Fruit fly (Drosophila melanogaster): ENCODE measurements around the gene Reph.

The Reph gene

DNA sequence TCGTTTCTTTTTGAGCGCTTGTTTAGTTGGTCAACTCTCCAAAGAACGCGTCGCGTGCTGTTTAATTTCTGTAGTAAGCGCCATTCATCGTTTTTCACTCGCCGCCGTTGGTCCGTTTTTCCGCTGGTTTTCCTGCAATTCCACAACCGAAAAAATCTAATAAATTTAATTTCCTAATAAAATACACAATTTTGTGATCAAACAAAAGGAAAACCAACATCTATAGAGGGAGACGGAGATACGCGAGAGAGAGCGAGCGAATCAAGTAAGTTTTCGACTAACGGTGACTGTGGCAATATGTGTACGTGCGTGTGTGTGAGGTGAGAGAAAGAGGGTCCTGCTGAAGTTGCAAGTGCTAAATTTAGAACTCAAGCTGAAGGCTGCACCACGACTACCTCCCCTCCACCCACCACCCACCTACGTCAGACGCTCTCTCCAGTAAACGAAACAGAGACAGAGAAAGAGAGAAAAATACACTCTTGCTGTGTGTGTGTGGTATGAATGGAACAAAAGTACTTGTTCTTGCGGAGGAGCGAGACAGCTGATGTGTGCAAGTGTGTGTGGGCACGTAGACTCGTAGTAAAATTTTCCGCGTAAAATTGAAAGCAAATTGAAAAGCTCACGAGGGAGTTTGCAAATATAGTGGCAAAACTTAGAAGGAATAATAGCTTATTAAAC is at the start of gene Reph:
Gene Reph (plus strand): TSS at position 80 of the 678 bp plus-strand sequence.
- no peak for TF ChIP-seq Myc (optimal IDR thresholded peaks at IDR 0.05)
- TF ChIP-seq insv (optimal IDR thresholded peaks at IDR 0.05) = no peak
- TF ChIP-seq ttk (optimal IDR thresholded peaks at IDR 0.05) = no peak
- no peak for TF ChIP-seq Sin3A (optimal IDR thresholded peaks at IDR 0.05)
- no peak for TF ChIP-seq psq (optimal IDR thresholded peaks at IDR 0.05)
- no peak for TF ChIP-seq h (optimal IDR thresholded peaks at IDR 0.05)

DNA sequence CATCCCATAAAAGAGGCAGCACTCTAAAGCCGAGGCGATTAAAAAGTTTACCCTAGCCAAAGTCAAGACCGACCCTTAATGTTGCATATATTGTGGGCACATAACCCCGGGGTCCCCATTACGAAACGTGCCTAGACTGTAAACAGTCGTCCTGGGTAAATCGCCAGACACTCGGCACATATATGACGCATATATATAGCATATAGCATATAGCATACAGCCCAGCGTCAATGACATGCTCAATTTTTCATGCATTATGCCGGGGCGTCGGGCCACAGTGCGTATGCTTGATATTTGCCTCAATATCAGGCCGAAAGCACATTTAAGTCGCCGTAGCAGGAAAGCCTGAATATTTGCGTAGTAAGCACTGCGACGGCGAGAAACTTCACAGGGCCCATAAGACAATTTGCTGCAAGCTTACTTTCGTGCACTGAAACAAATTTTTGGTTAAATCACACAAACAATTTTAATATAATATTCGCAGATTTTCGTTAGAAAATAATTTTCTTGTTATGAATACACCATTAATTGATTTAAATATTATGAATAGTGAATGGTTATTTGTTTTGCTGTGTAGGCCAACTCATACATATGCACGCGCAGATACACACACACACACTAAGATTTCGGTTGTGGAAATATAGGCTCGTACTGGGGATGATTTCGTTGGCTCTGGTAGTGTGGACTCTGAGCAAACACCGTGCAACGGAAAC is 48.4 kb upstream of the Reph start:
- TF ChIP-seq Sin3A (optimal IDR thresholded peaks at IDR 0.05) (no peak), insv (optimal IDR thresholded peaks at IDR 0.05) (no peak), psq (optimal IDR thresholded peaks at IDR 0.05) (no peak), Myc (optimal IDR thresholded peaks at IDR 0.05) (no peak), h (optimal IDR thresholded peaks at IDR 0.05) (no peak), ttk (optimal IDR thresholded peaks at IDR 0.05) (no peak)

DNA sequence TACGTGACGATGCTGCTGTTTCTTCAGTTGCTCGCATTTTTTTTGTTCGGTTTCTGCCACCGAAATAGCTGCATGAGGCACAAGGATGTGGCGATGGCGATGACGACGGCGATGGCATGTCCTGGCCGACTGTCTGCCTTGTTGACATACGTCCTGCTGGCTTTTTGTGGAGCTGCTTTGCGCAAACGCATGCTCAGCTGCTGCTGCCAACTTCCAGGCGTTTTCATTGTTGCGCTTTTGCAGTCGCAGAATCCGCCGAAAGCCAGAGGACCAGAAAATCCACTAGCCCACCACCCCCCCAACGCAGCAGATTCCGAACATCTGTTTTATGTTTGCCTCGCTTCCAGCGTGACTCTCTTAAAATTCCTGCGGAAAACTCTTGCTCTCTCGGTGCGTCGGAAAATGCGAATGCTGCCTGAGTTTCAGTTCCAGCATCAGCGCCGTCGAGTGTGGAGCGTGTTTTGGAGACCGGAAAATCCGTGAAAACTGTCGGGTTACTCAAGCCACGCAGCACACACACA is 46.5 kb upstream of the Reph start, which contains the start of gene CG43707:
Gene CG43707 (plus strand): TSS at position 426 of the 521 bp plus-strand sequence.
- TF ChIP-seq Myc (optimal IDR thresholded peaks at IDR 0.05) = no peak
- TF ChIP-seq Sin3A (optimal IDR thresholded peaks at IDR 0.05) = no peak
- TF ChIP-seq ttk (optimal IDR thresholded peaks at IDR 0.05) = no peak
- TF ChIP-seq insv (optimal IDR thresholded peaks at IDR 0.05) = no peak
- TF ChIP-seq psq (optimal IDR thresholded peaks at IDR 0.05) = no peak
- TF ChIP-seq h (optimal IDR thresholded peaks at IDR 0.05) = no peak

DNA sequence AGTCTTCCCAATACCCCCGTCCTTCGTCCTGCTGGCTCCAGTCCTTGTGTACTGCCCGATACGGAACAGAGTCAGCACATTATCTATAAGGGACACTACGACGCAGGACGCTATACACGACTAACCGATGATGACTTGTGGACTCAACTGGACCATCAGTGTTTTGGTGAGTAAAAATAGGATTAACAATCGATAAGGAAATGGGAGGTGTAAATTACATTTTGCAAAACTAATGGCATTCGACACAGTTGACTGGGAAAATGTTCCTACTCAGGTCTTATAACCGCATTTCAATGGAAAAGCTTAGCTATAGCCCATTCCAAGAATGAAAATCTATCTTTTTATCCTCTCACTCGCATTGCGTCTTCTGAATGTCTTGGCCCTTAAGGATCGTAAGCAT is 38.2 kb upstream of the Reph start, which contains the start of gene CG43703:
Gene CG43703 (plus strand): TSS at position 301 of the 400 bp plus-strand sequence.
- TF ChIP-seq Myc (optimal IDR thresholded peaks at IDR 0.05) = no peak
- no peak for TF ChIP-seq insv (optimal IDR thresholded peaks at IDR 0.05)
- TF ChIP-seq ttk (optimal IDR thresholded peaks at IDR 0.05) = no peak
- TF ChIP-seq h (optimal IDR thresholded peaks at IDR 0.05) = no peak
- no peak for TF ChIP-seq Sin3A (optimal IDR thresholded peaks at IDR 0.05)
- no peak for TF ChIP-seq psq (optimal IDR thresholded peaks at IDR 0.05)

DNA sequence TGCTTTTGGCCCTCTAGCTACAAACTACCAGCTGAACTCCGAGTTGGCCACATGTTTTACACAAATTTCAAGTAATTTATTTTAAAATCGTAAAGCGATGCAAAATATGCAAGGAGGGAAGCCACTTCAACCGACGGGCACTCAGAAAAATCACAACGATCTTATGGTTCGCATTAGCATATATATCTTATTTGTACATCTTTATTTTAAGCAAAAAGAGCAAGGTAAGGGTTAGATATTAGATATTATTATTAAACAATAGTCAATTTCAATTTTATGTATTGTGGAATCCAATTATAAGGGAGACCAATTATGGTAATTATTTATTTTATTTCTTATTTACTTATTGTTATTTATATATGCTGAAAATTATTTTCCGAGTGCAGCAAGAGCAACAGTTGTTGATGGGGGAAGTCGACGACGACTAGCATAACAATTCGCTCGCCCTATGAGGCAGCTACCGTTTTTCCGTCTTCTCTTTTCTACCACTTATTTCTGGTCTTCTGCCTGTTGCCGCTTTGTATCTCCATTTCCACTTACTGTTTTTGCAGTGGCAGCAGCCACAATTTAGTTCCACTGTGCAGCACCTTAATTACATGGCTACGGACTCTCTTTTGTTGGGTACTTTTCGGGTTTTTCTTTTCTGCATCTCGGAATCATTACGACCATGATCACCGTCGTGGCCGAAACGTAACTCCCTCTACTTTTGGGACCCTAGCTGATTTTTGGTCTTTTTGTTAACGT is 33.5 kb upstream of the Reph start:
- TF ChIP-seq insv (optimal IDR thresholded peaks at IDR 0.05) = no peak

DNA sequence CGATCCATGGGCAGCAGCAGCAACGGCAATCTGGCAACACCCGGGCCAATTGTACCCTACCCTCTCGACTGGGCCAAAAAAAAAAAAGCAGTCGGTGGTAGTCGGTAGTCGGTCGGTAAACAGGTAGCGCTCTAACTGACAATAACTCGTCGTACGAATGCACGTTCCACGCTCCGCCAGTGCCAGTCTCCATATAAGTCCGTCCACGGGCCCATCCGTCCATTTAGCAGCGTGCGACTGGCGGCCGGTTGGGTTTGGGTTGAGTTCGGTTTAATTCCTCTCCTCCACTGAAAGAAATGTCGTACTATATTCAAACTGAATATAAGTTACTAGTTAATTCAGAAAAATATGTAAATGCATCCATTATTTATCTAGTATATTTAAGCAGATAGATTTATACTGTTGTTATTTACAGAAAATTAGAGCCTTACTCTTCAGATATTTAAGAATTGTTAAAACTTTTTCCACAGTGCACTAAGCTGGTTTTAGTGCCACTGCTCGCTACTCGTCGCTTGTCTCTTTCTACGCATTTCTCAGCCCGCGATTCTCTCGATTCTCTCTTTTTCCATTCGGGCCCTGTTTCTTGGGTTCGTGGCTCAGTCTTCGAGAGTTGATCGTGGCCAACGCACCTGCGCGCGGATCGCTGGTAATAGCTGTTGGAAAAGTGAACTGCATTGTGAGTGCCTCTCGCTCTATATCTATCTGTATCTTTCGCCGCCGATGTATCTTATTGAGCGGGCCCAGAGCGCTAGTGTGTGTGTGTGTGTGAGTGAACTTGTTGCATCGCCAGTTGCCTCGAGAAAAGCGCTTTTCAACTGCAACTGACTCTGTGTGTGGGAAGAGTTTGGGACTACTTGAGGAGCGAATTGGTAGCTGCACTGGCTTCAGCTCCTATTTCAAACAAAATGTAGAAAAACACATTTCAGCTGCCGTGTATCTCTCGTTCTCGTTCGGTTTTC is 32.0 kb upstream of the Reph start, which contains the start of gene bowl:
Gene bowl (plus strand): TSS at position 592 of the 959 bp plus-strand sequence.
- TF ChIP-seq h (optimal IDR thresholded peaks at IDR 0.05) (no peak), Sin3A (optimal IDR thresholded peaks at IDR 0.05) (no peak), insv (optimal IDR thresholded peaks at IDR 0.05) (no peak), psq (optimal IDR thresholded peaks at IDR 0.05) (no peak), Myc (optimal IDR thresholded peaks at IDR 0.05) (no peak)

DNA sequence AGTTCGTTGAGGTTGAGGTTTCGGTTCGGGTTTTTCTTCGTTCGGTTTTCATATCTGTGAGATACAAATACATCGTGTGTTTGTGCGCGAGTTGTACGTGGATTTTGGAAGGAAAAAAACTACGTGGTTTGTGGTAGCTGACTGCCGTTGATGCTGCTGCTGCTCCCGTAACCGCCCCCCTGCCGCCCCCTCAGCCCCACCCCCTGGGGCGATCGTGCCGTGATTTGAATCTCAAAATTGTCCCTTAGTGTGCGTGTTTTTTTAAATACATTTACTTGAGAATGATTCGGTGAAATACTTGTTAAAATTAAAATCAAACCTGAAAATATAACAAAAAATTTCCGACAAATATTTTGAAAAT is 31.3 kb upstream of the Reph start:
- TF ChIP-seq Sin3A (optimal IDR thresholded peaks at IDR 0.05) (no peak), insv (optimal IDR thresholded peaks at IDR 0.05) (no peak), psq (optimal IDR thresholded peaks at IDR 0.05) (no peak), Myc (optimal IDR thresholded peaks at IDR 0.05) (no peak), h (optimal IDR thresholded peaks at IDR 0.05) (no peak), ttk (optimal IDR thresholded peaks at IDR 0.05) (no peak)

DNA sequence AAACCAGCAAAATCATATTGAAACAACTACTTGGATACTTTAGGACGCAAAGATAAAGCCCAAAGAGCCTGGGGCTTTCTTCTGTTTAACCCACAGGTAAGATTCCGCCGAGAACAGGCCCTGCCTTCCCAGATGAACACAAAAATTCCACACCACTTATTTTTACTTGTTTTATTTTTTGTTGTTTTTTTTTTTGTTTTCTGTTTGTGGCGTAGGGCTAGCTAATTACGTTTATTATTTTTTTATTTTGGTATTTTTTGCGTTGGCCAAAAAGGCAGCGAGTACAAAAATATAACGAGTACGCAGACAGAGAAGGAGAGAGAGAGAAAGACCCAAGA is 30.8 kb upstream of the Reph start:
- TF ChIP-seq h (optimal IDR thresholded peaks at IDR 0.05) (no peak), Sin3A (optimal IDR thresholded peaks at IDR 0.05) (no peak)

DNA sequence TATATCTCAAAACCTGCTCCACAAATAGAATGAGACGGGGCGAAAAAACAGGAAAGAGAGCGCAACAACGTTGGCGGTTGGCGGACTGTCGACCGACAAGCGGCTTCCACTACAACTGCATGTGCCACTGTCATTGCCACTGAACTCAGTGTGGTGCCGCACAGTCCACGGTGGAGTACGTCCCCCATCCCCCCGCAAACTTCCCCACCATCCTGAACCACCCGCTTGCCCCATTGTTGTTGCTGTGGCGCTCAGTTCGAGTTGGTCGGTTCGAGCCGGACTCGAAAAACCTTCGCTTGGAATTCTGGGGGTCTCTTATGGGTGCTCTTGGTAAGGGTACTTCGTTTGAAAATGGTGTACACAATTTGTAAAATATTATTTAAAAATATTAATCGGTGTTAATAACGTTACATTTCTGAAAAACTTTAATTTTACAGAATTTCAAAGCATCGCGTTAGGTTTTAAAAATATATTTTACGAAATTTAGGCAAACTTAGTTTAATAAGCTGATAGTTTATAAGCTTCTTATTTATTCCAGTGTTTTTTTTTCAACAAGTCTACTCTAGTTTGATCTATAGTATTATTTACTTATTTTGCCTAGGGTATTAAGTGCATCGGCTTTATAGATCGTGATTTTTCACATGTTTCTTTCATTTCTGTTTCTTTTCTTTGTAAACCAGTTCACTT is 30.3 kb upstream of the Reph start:
- TF ChIP-seq Myc (optimal IDR thresholded peaks at IDR 0.05) (no peak), h (optimal IDR thresholded peaks at IDR 0.05) (no peak), Sin3A (optimal IDR thresholded peaks at IDR 0.05) (no peak)

DNA sequence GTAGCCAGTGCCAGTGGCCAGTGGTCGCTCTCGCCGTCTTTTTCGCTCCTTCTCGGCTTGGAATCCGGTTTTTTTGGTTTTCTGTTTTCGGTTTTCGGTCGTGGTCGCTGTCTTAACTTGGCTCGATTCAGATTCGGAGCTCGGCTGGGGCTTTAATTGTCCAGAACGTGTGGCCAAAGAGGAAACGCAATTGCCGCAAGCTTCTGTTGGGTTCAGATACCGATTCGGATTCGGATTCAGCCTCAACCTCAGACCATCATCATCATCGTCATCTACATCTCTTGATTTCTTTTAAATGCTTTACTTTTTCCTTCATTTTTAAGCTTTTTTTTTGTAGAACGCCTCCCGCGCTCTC is 29.7 kb upstream of the Reph start:
- TF ChIP-seq Sin3A (optimal IDR thresholded peaks at IDR 0.05) = no peak
- no peak for TF ChIP-seq insv (optimal IDR thresholded peaks at IDR 0.05)
- no peak for TF ChIP-seq h (optimal IDR thresholded peaks at IDR 0.05)
- TF ChIP-seq psq (optimal IDR thresholded peaks at IDR 0.05) = no peak
- TF ChIP-seq Myc (optimal IDR thresholded peaks at IDR 0.05) = no peak
- no peak for TF ChIP-seq ttk (optimal IDR thresholded peaks at IDR 0.05)

DNA sequence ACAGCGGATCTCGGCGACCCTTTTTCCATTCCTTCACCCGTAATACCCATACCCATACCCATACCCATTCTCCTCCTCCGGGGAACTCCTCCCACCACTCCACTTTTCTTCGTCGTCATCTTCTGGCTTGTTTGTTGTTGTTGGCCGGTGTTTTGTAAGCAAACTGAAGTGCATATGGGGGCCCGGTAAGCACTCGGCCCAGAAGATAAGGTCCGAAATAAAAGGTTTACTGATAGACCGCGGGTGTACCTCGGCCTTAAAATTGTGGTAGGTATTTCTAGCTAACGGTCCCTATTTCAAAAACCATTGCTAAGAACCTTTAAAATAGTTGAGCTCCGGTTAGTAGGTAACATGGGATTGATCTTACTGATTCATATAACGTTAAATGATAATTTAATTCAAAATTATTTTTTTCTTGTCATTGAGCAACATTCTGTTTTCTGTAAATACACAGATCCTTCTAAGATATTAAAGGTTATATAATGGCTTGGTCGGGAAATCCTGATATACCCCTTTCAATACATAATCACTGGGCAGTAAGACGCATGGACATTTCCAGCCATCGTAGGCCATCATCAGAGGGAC is 27.5 kb upstream of the Reph start:
- TF ChIP-seq insv (optimal IDR thresholded peaks at IDR 0.05) (no peak), Myc (optimal IDR thresholded peaks at IDR 0.05) (no peak)
